Worm (Caenorhabditis elegans) whole organism, L4 larva: ENCODE data around the gene W08E12.9.
A peak's percentile ranks its signal among the peaks of the same experiment; 100 is the strongest.

Experiments
- ama-1 ChIP-seq: fragments of 150-350 bp; optimal IDR thresholded peaks from 2 replicates; lab custom pipeline; 2014; ENCODE audit warnings: inconsistent platforms, mixed read lengths
- cey-2 ChIP-seq: sonication (generic microtip); optimal IDR thresholded peaks from 3 replicates; lab custom pipeline; 2017; ENCODE audit warnings: missing genetic modification characterization, mild to moderate bottlenecking, missing compliant biosample characterization, antibody characterized with exemption, borderline replicate concordance; ENCODE audit not compliant: insufficient read depth
- nhr-28 ChIP-seq: fragments of 150-350 bp; optimal IDR thresholded peaks from 2 replicates; lab custom pipeline; 2014; ENCODE audit warnings: missing biosample characterization, missing genetic modification characterization
- nhr-6 ChIP-seq: fragments of 150-350 bp; optimal IDR thresholded peaks from 2 replicates; lab custom pipeline; 2014; ENCODE audit warnings: missing biosample characterization, missing genetic modification characterization
- unc-130 ChIP-seq: sonication (generic microtip); optimal IDR thresholded peaks from 2 replicates; lab custom pipeline; 2016; ENCODE audit warnings: missing genetic modification reagents, missing genetic modification characterization, missing compliant biosample characterization
- zag-1 ChIP-seq: fragments of 150-350 bp; optimal IDR thresholded peaks from 2 replicates; lab custom pipeline; 2014; ENCODE audit warnings: missing biosample characterization, missing genetic modification characterization

ce11 chrIV:3296578-3297549, 10.5 kb downstream of the W08E12.9 start:
- TF ChIP-seq unc-130 (GFP tag; lab: Kevin White, UChicago) (peak; percentile 5), ama-1 (lab: Kevin White, UChicago) (no peak), zag-1 (tag; lab: Kevin White, UChicago) (no peak), nhr-6 (tag; lab: Kevin White, UChicago) (no peak), nhr-28 (tag; lab: Kevin White, UChicago) (no peak), cey-2 (tag; lab: Kevin White, UChicago) (no peak)
